Fruit fly (Drosophila melanogaster): ENCODE data around the gene squ.

- TF ChIP-seq CG8478 (optimal IDR thresholded peaks at IDR 0.05): no peak
- TF ChIP-seq psq (optimal IDR thresholded peaks at IDR 0.05): no peak
- no peak for TF ChIP-seq usp (GFP tag; optimal IDR thresholded peaks at IDR 0.05)
Measured at dm6 chr2L:16640846-16641245, 39.0 kb upstream of the squ start.

All from whole organism.